Worm (Caenorhabditis elegans): ENCODE measurements around the gene ttr-9.

The ttr-9 gene

ce11 chrIV:9508612-9509011, 2.5 kb upstream of the ttr-9 start, which contains the start of gene ethe-1:
TSS of gene ethe-1 (minus strand) at chrIV:9508761.
- TF ChIP-seq ZK546.5 (tag; optimal IDR thresholded peaks at IDR 0.05), result no peak
- TF ChIP-seq nhr-237 (tag; optimal IDR thresholded peaks at IDR 0.05), result no peak
- no peak for TF ChIP-seq egl-5 (tag; optimal IDR thresholded peaks at IDR 0.05)
- TF ChIP-seq ceh-28 (tag; optimal IDR thresholded peaks at IDR 0.05), result no peak
- no peak for TF ChIP-seq nhr-67 (tag; optimal IDR thresholded peaks at IDR 0.05)
- TF ChIP-seq zag-1 (tag; optimal IDR thresholded peaks at IDR 0.05), result no peak
- TF ChIP-seq nhr-11 (tag; optimal IDR thresholded peaks at IDR 0.05), result no peak
- no peak for TF ChIP-seq nhr-43 (tag; optimal IDR thresholded peaks at IDR 0.05; ENCODE audit: poor library complexity, severe bottlenecking)
- TF ChIP-seq ceh-16 (tag; optimal IDR thresholded peaks at IDR 0.05), result no peak
- no peak for TF ChIP-seq mdl-1 (tag; optimal IDR thresholded peaks at IDR 0.05)
- TF ChIP-seq snpc-4 (tag; optimal IDR thresholded peaks at IDR 0.05), result peak; percentile 44
- TF ChIP-seq fos-1 (tag; optimal IDR thresholded peaks at IDR 0.05), result no peak
- TF ChIP-seq pha-4 (tag; optimal IDR thresholded peaks at IDR 0.05), result peak; percentile 78
- no peak for TF ChIP-seq nhr-12 (tag; optimal IDR thresholded peaks at IDR 0.05)
- no peak for TF ChIP-seq fkh-10 (GFP tag; optimal IDR thresholded peaks at IDR 0.05)
- TF ChIP-seq ceh-9 (tag; optimal IDR thresholded peaks at IDR 0.05), result no peak
- no peak for TF ChIP-seq ceh-82 (tag; optimal IDR thresholded peaks at IDR 0.05)
- peak; percentile 19 for TF ChIP-seq nhr-25 (tag; optimal IDR thresholded peaks at IDR 0.05)
- no peak for TF ChIP-seq eor-1 (tag; optimal IDR thresholded peaks at IDR 0.05)
- TF ChIP-seq nhr-28 (tag; optimal IDR thresholded peaks at IDR 0.05), result no peak
- TF ChIP-seq nhr-76 (tag; optimal IDR thresholded peaks at IDR 0.05), result no peak
- peak; percentile 21 for TF ChIP-seq elt-2 (tag; optimal IDR thresholded peaks at IDR 0.05)
- TF ChIP-seq nfya-1 (tag; optimal IDR thresholded peaks at IDR 0.05; ENCODE audit: insufficient read depth), result no peak
- no peak for TF ChIP-seq aly-2 (tag; optimal IDR thresholded peaks at IDR 0.05)
- TF ChIP-seq ama-1 (optimal IDR thresholded peaks at IDR 0.05), result no peak
- no peak for TF ChIP-seq lin-15B (tag; optimal IDR thresholded peaks at IDR 0.05)
- no peak for TF ChIP-seq skn-1 (tag; optimal IDR thresholded peaks at IDR 0.05)
- TF ChIP-seq daf-12 (tag; optimal IDR thresholded peaks at IDR 0.05), result no peak
- no peak for TF ChIP-seq ztf-4 (tag; optimal IDR thresholded peaks at IDR 0.05)
- no peak for TF ChIP-seq elt-3 (tag; optimal IDR thresholded peaks at IDR 0.05)
- TF ChIP-seq jun-1 (tag; optimal IDR thresholded peaks at IDR 0.05), result no peak
- TF ChIP-seq sea-2 (GFP tag; optimal IDR thresholded peaks at IDR 0.05), result no peak

ce11 chrIV:9500100-9500499, 6.1 kb downstream of the ttr-9 start, which contains the start of gene ugt-21:
TSS of gene ugt-21 (plus strand) at chrIV:9500311.
- TF ChIP-seq lin-39 (tag; optimal IDR thresholded peaks at IDR 0.05) (no peak), elt-2 (tag; optimal IDR thresholded peaks at IDR 0.05) (peak; percentile 52)

- TF ChIP-seq elt-1 (tag; optimal IDR thresholded peaks at IDR 0.05), result no peak
- no peak for TF ChIP-seq ceh-9 (tag; optimal IDR thresholded peaks at IDR 0.05)
- TF ChIP-seq lsy-12 (tag; optimal IDR thresholded peaks at IDR 0.05), result no peak
- no peak for TF ChIP-seq zag-1 (tag; optimal IDR thresholded peaks at IDR 0.05)
Measured at ce11 chrIV:9499636-9500035, 6.5 kb downstream of the ttr-9 start.

ce11 chrIV:9498088-9498487, 8.1 kb downstream of the ttr-9 start, which contains the start of gene sru-4:
TSS of gene sru-4 (plus strand) at chrIV:9498388.
- TF ChIP-seq lin-39 (tag; optimal IDR thresholded peaks at IDR 0.05) (no peak), egl-5 (tag; optimal IDR thresholded peaks at IDR 0.05) (no peak)

- TF ChIP-seq ZK546.5 (tag; optimal IDR thresholded peaks at IDR 0.05), result no peak
- no peak for TF ChIP-seq fos-1 (tag; optimal IDR thresholded peaks at IDR 0.05)
- TF ChIP-seq pha-4 (tag; optimal IDR thresholded peaks at IDR 0.05), result no peak
- TF ChIP-seq daf-12 (tag; optimal IDR thresholded peaks at IDR 0.05), result no peak
- no peak for TF ChIP-seq nhr-28 (tag; optimal IDR thresholded peaks at IDR 0.05)
- TF ChIP-seq nhr-12 (tag; optimal IDR thresholded peaks at IDR 0.05), result no peak
- TF ChIP-seq nhr-11 (tag; optimal IDR thresholded peaks at IDR 0.05), result no peak
- TF ChIP-seq nhr-25 (tag; optimal IDR thresholded peaks at IDR 0.05), result no peak
- TF ChIP-seq ama-1 (optimal IDR thresholded peaks at IDR 0.05), result no peak
- no peak for TF ChIP-seq nhr-237 (tag; optimal IDR thresholded peaks at IDR 0.05)
- TF ChIP-seq nfya-1 (tag; optimal IDR thresholded peaks at IDR 0.05; ENCODE audit: insufficient read depth), result no peak
Measured at ce11 chrIV:9496306-9496705, 9.8 kb downstream of the ttr-9 start, which contains the start of gene sru-3. TSS of gene sru-3 (plus strand) at chrIV:9496606.
